Fruit fly (Drosophila melanogaster): ENCODE results near the gene Tpr2.

DNA sequence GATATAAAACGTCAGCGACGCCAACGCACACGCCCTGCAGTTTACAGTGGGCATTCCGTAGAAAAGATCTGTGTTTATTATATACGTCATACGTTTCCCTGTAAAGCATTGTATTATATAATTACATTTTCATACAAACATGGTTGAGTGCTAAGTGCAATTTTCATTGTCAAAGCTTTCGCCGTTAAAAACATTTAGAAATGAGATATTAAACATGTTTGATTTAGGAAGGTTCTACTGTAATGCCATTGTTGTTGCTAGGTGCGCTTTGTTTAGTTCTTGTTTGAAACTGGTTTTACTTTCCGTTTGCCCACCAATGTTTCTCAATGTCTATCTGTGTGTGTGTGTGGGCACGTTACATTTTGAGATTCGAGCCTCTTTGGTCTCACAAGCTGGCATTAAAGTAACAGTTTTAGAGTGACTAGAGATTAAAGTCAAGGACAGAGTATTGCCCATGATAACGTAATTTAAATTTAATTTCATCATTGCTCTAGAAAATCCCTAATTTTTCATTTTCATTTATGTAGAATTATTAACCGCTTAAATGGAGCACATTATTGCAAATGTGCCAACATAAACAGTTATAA lies 1.4 kb downstream of the Tpr2 start:
- peak; percentile 85 for TF ChIP-seq Ets98B (GFP tag; IDR thresholded peaks at IDR 0.05)
- peak; percentile 86 for TF ChIP-seq gl (tag; optimal IDR thresholded peaks at IDR 0.05)
- peak; percentile 92 for TF ChIP-seq CG9948 (tag; optimal IDR thresholded peaks at IDR 0.05)
- TF ChIP-seq CG4496 (GFP tag; IDR thresholded peaks at IDR 0.05): peak; percentile 94
- peak; percentile 93 for TF ChIP-seq Pif1A (GFP tag; optimal IDR thresholded peaks at IDR 0.05)
- TF ChIP-seq EcR (GFP tag; optimal IDR thresholded peaks at IDR 0.05): peak; percentile 54
- peak; percentile 90 for TF ChIP-seq CG8301 (tag; optimal IDR thresholded peaks at IDR 0.05)
- TF ChIP-seq CG15710 (tag; optimal IDR thresholded peaks at IDR 0.05): peak; percentile 94
- peak; percentile 88 for TF ChIP-seq CG13204 (GFP tag; optimal IDR thresholded peaks at IDR 0.05)
- TF ChIP-seq Snoo (tag; optimal IDR thresholded peaks at IDR 0.05): peak; percentile 74
- peak; percentile 83 for TF ChIP-seq D1 (tag; optimal IDR thresholded peaks at IDR 0.05)
